Fruit fly (Drosophila melanogaster) whole organism, embryonic: ENCODE results near the gene CG6106.

Experiments used
- Adf1 ChIP-seq: fragments of 200-800 bp; sonication (Bioruptor generic); IDR thresholded peaks from 2 replicates; pipeline ENCODE4 v1.3.6; 2022; ENCODE audit warnings: missing biosample characterization, missing genetic modification characterization
- Bteb2 ChIP-seq: fragments of 200-800 bp; sonication (Bioruptor generic); optimal IDR thresholded peaks from 2 replicates; lab custom pipeline; 2016; ENCODE audit warnings: missing biosample characterization, missing genetic modification characterization
- CG10543 ChIP-seq: fragments of 200-800 bp; sonication (Bioruptor generic); optimal IDR thresholded peaks from 3 replicates; lab custom pipeline; 2017; ENCODE audit warnings: missing biosample characterization, mild to moderate bottlenecking, missing genetic modification characterization, moderate library complexity
- CG10979 ChIP-seq: fragments of 200-800 bp; sonication (Bioruptor generic); optimal IDR thresholded peaks from 2 replicates; lab custom pipeline; 2018; ENCODE audit warnings: missing biosample characterization, mild to moderate bottlenecking, missing genetic modification characterization, moderate library complexity
- CG11695 ChIP-seq: fragments of 200-800 bp; sonication (Bioruptor generic); IDR thresholded peaks from 3 replicates; pipeline ENCODE4 v1.3.6; 2022; ENCODE audit warnings: missing biosample characterization, missing genetic modification characterization
- CG11696 ChIP-seq: fragments of 200-800 bp; sonication (Bioruptor generic); IDR thresholded peaks from 2 replicates; pipeline ENCODE4 v1.3.6; 2022; ENCODE audit warnings: missing biosample characterization, missing genetic modification characterization
- CG12071 ChIP-seq: fragments of 200-800 bp; sonication (Bioruptor generic); optimal IDR thresholded peaks from 3 replicates; lab custom pipeline; 2018; ENCODE audit warnings: missing biosample characterization, mild to moderate bottlenecking, missing genetic modification characterization
- CG14441 ChIP-seq: fragments of 200-800 bp; sonication (Bioruptor generic); IDR thresholded peaks from 2 replicates; pipeline ENCODE4 v1.3.6; 2022; ENCODE audit warnings: missing biosample characterization, missing genetic modification characterization
- CG14860 ChIP-seq: fragments of 200-800 bp; sonication (Bioruptor generic); IDR thresholded peaks from 3 replicates; pipeline ENCODE4 v1.3.6; 2022; ENCODE audit warnings: missing biosample characterization, missing genetic modification characterization; ENCODE audit not compliant: partially characterized antibody
- CG1647 ChIP-seq: fragments of 200-800 bp; sonication (Bioruptor generic); optimal IDR thresholded peaks from 3 replicates; lab custom pipeline; 2016; ENCODE audit warnings: missing biosample characterization, missing genetic modification characterization
- CG16815 ChIP-seq: fragments of 200-800 bp; sonication (Bioruptor generic); optimal IDR thresholded peaks from 3 replicates; lab custom pipeline; 2017; ENCODE audit warnings: missing biosample characterization, mild to moderate bottlenecking, missing genetic modification characterization
- CG17359 ChIP-seq: fragments of 200-800 bp; sonication (Bioruptor generic); optimal IDR thresholded peaks from 3 replicates; lab custom pipeline; 2018; ENCODE audit warnings: missing biosample characterization, mild to moderate bottlenecking, missing genetic modification characterization, moderate library complexity
- CG18764 ChIP-seq: fragments of 200-800 bp; sonication (Bioruptor generic); optimal IDR thresholded peaks from 3 replicates; lab custom pipeline; 2016; ENCODE audit warnings: missing biosample characterization, missing genetic modification characterization
- CG30403 ChIP-seq: fragments of 200-800 bp; sonication (Bioruptor generic); optimal IDR thresholded peaks from 3 replicates; lab custom pipeline; 2016; ENCODE audit warnings: missing biosample characterization, missing genetic modification characterization
- CG33213 ChIP-seq: fragments of 200-800 bp; sonication (Bioruptor generic); optimal IDR thresholded peaks from 3 replicates; lab custom pipeline; 2016; ENCODE audit warnings: missing biosample characterization, missing genetic modification characterization
- CG9797 ChIP-seq: fragments of 200-800 bp; sonication (Bioruptor generic); optimal IDR thresholded peaks from 3 replicates; lab custom pipeline; 2018; ENCODE audit warnings: missing biosample characterization, mild to moderate bottlenecking, missing genetic modification characterization
- CHES-1-like ChIP-seq: fragments of 200-800 bp; sonication (Bioruptor generic); optimal IDR thresholded peaks from 2 replicates; lab custom pipeline; 2016; ENCODE audit warnings: missing biosample characterization, missing genetic modification characterization
- Chrac-16 ChIP-seq: fragments of 200-800 bp; sonication (Bioruptor generic); optimal IDR thresholded peaks from 3 replicates; lab custom pipeline; 2016; ENCODE audit warnings: missing biosample characterization, missing genetic modification characterization
- Doc2 ChIP-seq: fragments of 200-800 bp; sonication (Bioruptor generic); IDR thresholded peaks from 2 replicates; pipeline ENCODE4 v1.3.6; 2022; ENCODE audit warnings: missing biosample characterization, missing genetic modification characterization
- Gug ChIP-seq: fragments of 200-800 bp; sonication (Bioruptor generic); IDR thresholded peaks from 4 replicates; pipeline ENCODE4 v1.3.6; 2022; ENCODE audit warnings: missing biosample characterization, missing genetic modification characterization
- H15 ChIP-seq: fragments of 200-800 bp; sonication (Bioruptor generic); IDR thresholded peaks from 3 replicates; pipeline ENCODE4 v1.3.6; 2022; ENCODE audit warnings: missing biosample characterization, missing genetic modification characterization
- H2.0 ChIP-seq: fragments of 200-800 bp; sonication (Bioruptor generic); IDR thresholded peaks from 2 replicates; pipeline ENCODE4 v1.3.6; 2022; ENCODE audit warnings: missing biosample characterization, missing genetic modification characterization
- Kr ChIP-seq: fragments of 200-800 bp; sonication (Bioruptor generic); optimal IDR thresholded peaks from 2 replicates; lab custom pipeline; 2017; ENCODE audit warnings: missing biosample characterization, mild to moderate bottlenecking, missing genetic modification characterization
- NC2β ChIP-seq: fragments of 200-800 bp; sonication (Bioruptor generic); optimal IDR thresholded peaks from 2 replicates; lab custom pipeline; 2016; ENCODE audit warnings: missing biosample characterization, missing genetic modification characterization
- NFAT ChIP-seq: fragments of 200-800 bp; sonication (Bioruptor generic); IDR thresholded peaks from 2 replicates; pipeline ENCODE4 v1.3.6; 2022; ENCODE audit warnings: missing biosample characterization, missing genetic modification characterization
- PHDP ChIP-seq: fragments of 200-800 bp; sonication (Bioruptor generic); optimal IDR thresholded peaks from 3 replicates; lab custom pipeline; 2018; ENCODE audit warnings: missing biosample characterization, mild to moderate bottlenecking, missing genetic modification characterization, moderate library complexity
- Pdp1 ChIP-seq, 2 experiments: fragments of 200-800 bp; sonication (Bioruptor generic); optimal IDR thresholded peaks; 3 replicates each; lab custom pipeline; 2016; ENCODE audit warnings: missing biosample characterization in 2 of 2, missing genetic modification characterization in 2 of 2, mild to moderate bottlenecking in 1 of 2, moderate library complexity in 1 of 2
- Scr ChIP-seq: fragments of 200-800 bp; sonication (Bioruptor generic); IDR thresholded peaks from 2 replicates; pipeline ENCODE4 v1.3.6; 2022; ENCODE audit warnings: missing biosample characterization, missing genetic modification characterization; ENCODE audit not compliant: partially characterized antibody
- abd-A ChIP-seq: fragments of 200-800 bp; sonication (Bioruptor generic); optimal IDR thresholded peaks from 3 replicates; lab custom pipeline; 2019; ENCODE audit warnings: missing biosample characterization, mild to moderate bottlenecking, missing genetic modification characterization, moderate library complexity
- ap ChIP-seq: fragments of 200-800 bp; sonication (Bioruptor generic); IDR thresholded peaks from 2 replicates; pipeline ENCODE4 v1.3.6; 2022; ENCODE audit warnings: missing biosample characterization, missing genetic modification characterization
- ato ChIP-seq: fragments of 200-800 bp; sonication (Bioruptor generic); IDR thresholded peaks from 2 replicates; pipeline ENCODE4 v1.3.6; 2022; ENCODE audit warnings: missing biosample characterization, missing genetic modification characterization; ENCODE audit not compliant: partially characterized antibody
- bigmax ChIP-seq: fragments of 200-800 bp; sonication (Bioruptor generic); optimal IDR thresholded peaks from 2 replicates; lab custom pipeline; 2018; ENCODE audit warnings: missing biosample characterization, mild to moderate bottlenecking, missing genetic modification characterization
- bowl ChIP-seq: fragments of 200-800 bp; sonication (Bioruptor generic); IDR thresholded peaks from 2 replicates; pipeline ENCODE4 v1.3.6; 2022; ENCODE audit warnings: missing biosample characterization, missing genetic modification characterization
- cas ChIP-seq: fragments of 200-800 bp; sonication (Bioruptor generic); IDR thresholded peaks from 2 replicates; pipeline ENCODE4 v1.3.6; 2022; ENCODE audit warnings: missing biosample characterization, missing genetic modification characterization
- dan ChIP-seq: fragments of 200-800 bp; sonication (Bioruptor generic); IDR thresholded peaks from 2 replicates; pipeline ENCODE4 v1.3.6; 2022; ENCODE audit warnings: missing biosample characterization, missing genetic modification characterization
- fd102C ChIP-seq: fragments of 200-800 bp; sonication (Bioruptor generic); optimal IDR thresholded peaks from 2 replicates; lab custom pipeline; 2018; ENCODE audit warnings: missing biosample characterization, mild to moderate bottlenecking, missing genetic modification characterization, moderate library complexity
- hth ChIP-seq: fragments of >200 bp; optimal IDR thresholded peaks from 2 replicates; lab custom pipeline; 2017; ENCODE audit warnings: inconsistent platforms
- insv ChIP-seq, 2 experiments: fragments of 200-800 bp; sonication (Bioruptor generic); optimal IDR thresholded peaks; 3 replicates each; lab custom pipeline; 2016 to 2018; ENCODE audit warnings: missing biosample characterization in 2 of 2, missing genetic modification characterization in 2 of 2
- lmd ChIP-seq: fragments of 200-800 bp; sonication (Bioruptor generic); IDR thresholded peaks from 2 replicates; pipeline ENCODE4 v1.3.6; 2022; ENCODE audit warnings: missing biosample characterization, missing genetic modification characterization
- lola ChIP-seq, 3 experiments: fragments of >200 bp in 2 of 3; fragments of 200-800 bp in 1 of 3; sonication (Bioruptor generic) in 1 of 3; optimal IDR thresholded peaks; 2 replicates each; lab custom pipeline; 2017 to 2019; ENCODE audit warnings: missing biosample characterization in 3 of 3, missing genetic modification characterization in 3 of 3, mild to moderate bottlenecking in 1 of 3, moderate library complexity in 1 of 3
- nau ChIP-seq: fragments of 200-800 bp; sonication (Bioruptor generic); optimal IDR thresholded peaks from 3 replicates; lab custom pipeline; 2017; ENCODE audit warnings: missing biosample characterization, mild to moderate bottlenecking, missing genetic modification characterization, missing genetic modification reagents
- otp ChIP-seq: fragments of 200-800 bp; sonication (Bioruptor generic); IDR thresholded peaks from 3 replicates; pipeline ENCODE4, ENCODE4 v1.3.6; 2022; ENCODE audit warnings: missing biosample characterization, missing genetic modification characterization
- pan ChIP-seq, 4 experiments: fragments of >200 bp in 3 of 4; fragments of 200-800 bp in 1 of 4; sonication (Bioruptor generic) in 1 of 4; optimal IDR thresholded peaks in 3 of 4; IDR thresholded peaks in 1 of 4; 2 replicates each; pipeline versions ENCODE4 v1.3.6 to Lab custom; 2017 to 2022; ENCODE audit warnings: missing biosample characterization in 2 of 4, missing genetic modification characterization in 2 of 4, mixed read lengths in 1 of 4
- pfk ChIP-seq: fragments of 200-800 bp; sonication (Bioruptor generic); optimal IDR thresholded peaks from 2 replicates; lab custom pipeline; 2018; ENCODE audit warnings: missing biosample characterization, mild to moderate bottlenecking, missing genetic modification characterization, moderate library complexity
- prd ChIP-seq, 3 experiments: fragments of >200 bp in 2 of 3; fragments of 200-800 bp in 1 of 3; sonication (Bioruptor generic) in 1 of 3; optimal IDR thresholded peaks in 2 of 3; IDR thresholded peaks in 1 of 3; 2 replicates in 2 of 3; 3 replicates in 1 of 3; pipeline versions ENCODE4 v1.3.6 to Lab custom; 2017 to 2022; ENCODE audit warnings: missing biosample characterization in 1 of 3, missing genetic modification characterization in 1 of 3
- psq ChIP-seq: fragments of 200-800 bp; sonication (Bioruptor generic); optimal IDR thresholded peaks from 2 replicates; lab custom pipeline; 2017; ENCODE audit warnings: missing biosample characterization, missing genetic modification characterization
- toy ChIP-seq: fragments of 200-800 bp; sonication (Bioruptor generic); IDR thresholded peaks from 2 replicates; pipeline ENCODE4 v1.3.6; 2022; ENCODE audit warnings: missing biosample characterization, missing genetic modification characterization
- trh ChIP-seq: fragments of 200-800 bp; sonication (Bioruptor generic); optimal IDR thresholded peaks from 2 replicates; lab custom pipeline; 2016; ENCODE audit warnings: missing biosample characterization, missing genetic modification characterization
- usp ChIP-seq: fragments of >200 bp; optimal IDR thresholded peaks from 2 replicates; lab custom pipeline; 2017; ENCODE audit warnings: missing biosample characterization, missing genetic modification characterization
- vfl ChIP-seq: fragments of 200-800 bp; sonication (Bioruptor generic); optimal IDR thresholded peaks from 2 replicates; lab custom pipeline; 2016; ENCODE audit warnings: missing biosample characterization, missing genetic modification characterization

CG6106 gene

dm6 chrX:18358352-18358931, at the start of gene CG6106 (continued):
- TF ChIP-seq CG33213 (GFP tag; lab: Kevin White, UChicago) (no peak), bigmax (no peak), CG12071 (no peak), CG14441 (GFP tag; lab: Robert Waterston, UW) (no peak), insv (GFP tag; optimal IDR thresholded peaks at IDR 0.05; lab: Kevin White, UChicago) (no peak), CG9797 (no peak), psq (GFP tag; lab: Kevin White, UChicago) (no peak), Doc2 (GFP tag; lab: Robert Waterston, UW) (no peak), pan (optimal IDR thresholded peaks at IDR 0.05; lab: Kevin White, UChicago) (no peak), pan (GFP tag; optimal IDR thresholded peaks at IDR 0.05 in 1 of 2, IDR thresholded peaks at IDR 0.05 in 1 of 2) (no peak), CG14860 (no peak), lmd (GFP tag; lab: Robert Waterston, UW) (peak; percentile 34; the same call in 1 of the 2 replicates), CG30403 (GFP tag; lab: Kevin White, UChicago) (peak; percentile 20), cas (GFP tag; lab: Robert Waterston, UW) (no peak), H2.0 (GFP tag; lab: Robert Waterston, UW) (no peak), usp (GFP tag; lab: Kevin White, UChicago) (no peak), abd-A (tag; lab: Kevin White, UChicago) (no peak), CG18764 (GFP tag; lab: Kevin White, UChicago) (no peak), CG10543 (no peak), Gug (GFP tag; lab: Robert Waterston, UW) (0 out of 4 replicates have a peak, but pooled peaks have one; percentile 3), ato (GFP tag; lab: Robert Waterston, UW) (no peak), hth (lab: Kevin White, UChicago) (no peak), bowl (no peak), nau (GFP tag; lab: Kevin White, UChicago) (no peak), Chrac-16 (GFP tag; lab: Kevin White, UChicago) (no peak), lola (GFP tag; optimal IDR thresholded peaks at IDR 0.05; lab: Kevin White, UChicago) (no peak), vfl (GFP tag; lab: Kevin White, UChicago) (no peak), CG11696 (GFP tag; lab: Robert Waterston, UW) (no peak), pfk (GFP tag; lab: Kevin White, UChicago) (no peak), H15 (GFP tag; lab: Robert Waterston, UW) (no peak), Pdp1 (GFP tag; optimal IDR thresholded peaks at IDR 0.05; lab: Kevin White, UChicago) (peak in 1 of 2 experiments; percentile 17), NFAT (GFP tag; lab: Robert Waterston, UW) (no peak), ap (GFP tag; lab: Robert Waterston, UW) (no peak), PHDP (no peak), Bteb2 (no peak), otp (no peak), CHES-1-like (GFP tag; lab: Kevin White, UChicago) (no peak), Kr (GFP tag; lab: Kevin White, UChicago) (no peak), Scr (GFP tag; lab: Robert Waterston, UW) (no peak), toy (GFP tag; lab: Robert Waterston, UW) (no peak), trh (no peak), CG11695 (GFP tag; lab: Robert Waterston, UW) (no peak), NC2β (GFP tag; lab: Kevin White, UChicago) (no peak), CG16815 (GFP tag; lab: Kevin White, UChicago) (no peak), prd (optimal IDR thresholded peaks at IDR 0.05; lab: Kevin White, UChicago) (no peak), prd (GFP tag; IDR thresholded peaks at IDR 0.05; lab: Robert Waterston, UW) (no peak), CG17359 (tag; lab: Kevin White, UChicago) (peak; percentile 12), Adf1 (GFP tag; lab: Robert Waterston, UW) (no peak), dan (GFP tag; lab: Robert Waterston, UW) (no peak), CG1647 (GFP tag; lab: Kevin White, UChicago) (no peak), fd102C (GFP tag; lab: Kevin White, UChicago) (no peak), CG10979 (tag; lab: Kevin White, UChicago) (no peak)
